Worm (Caenorhabditis elegans) whole organism, L2 larva: ENCODE results near the gene C14C10.2.

Experiments
- R02D3.7 ChIP-seq: fragments of 150-350 bp; optimal IDR thresholded peaks from 2 replicates; lab custom pipeline; 2014; ENCODE audit warnings: missing biosample characterization, missing genetic modification characterization
- ZK546.5 ChIP-seq: sonication (generic microtip); optimal IDR thresholded peaks from 2 replicates; lab custom pipeline; 2017; ENCODE audit warnings: missing biosample characterization, missing genetic modification characterization
- ama-1 ChIP-seq: fragments of 150-350 bp; optimal IDR thresholded peaks from 2 replicates; lab custom pipeline; 2018; ENCODE audit warnings: inconsistent platforms
- egl-27 ChIP-seq: sonication (generic microtip); optimal IDR thresholded peaks from 3 replicates; lab custom pipeline; 2017; ENCODE audit warnings: missing biosample characterization, missing genetic modification reagents, missing genetic modification characterization
- lin-13 ChIP-seq: fragments of 150-350 bp; optimal IDR thresholded peaks from 2 replicates; lab custom pipeline; 2014; ENCODE audit warnings: missing biosample characterization, missing genetic modification reagents, missing genetic modification characterization
- lin-39 ChIP-seq: fragments of 150-350 bp; optimal IDR thresholded peaks from 2 replicates; lab custom pipeline; 2014; ENCODE audit warnings: missing biosample characterization, missing genetic modification reagents, missing genetic modification characterization
- mdl-1 ChIP-seq, 2 experiments: fragments of 150-350 bp in 1 of 2; sonication (generic microtip) in 1 of 2; optimal IDR thresholded peaks; 2 replicates each; lab custom pipeline; 2017; ENCODE audit warnings: missing biosample characterization in 2 of 2, missing genetic modification characterization in 2 of 2
- nhr-12 ChIP-seq: fragments of 150-350 bp; optimal IDR thresholded peaks from 2 replicates; lab custom pipeline; 2014; ENCODE audit warnings: missing biosample characterization, missing genetic modification characterization
- nhr-129 ChIP-seq: fragments of 150-350 bp; optimal IDR thresholded peaks from 2 replicates; lab custom pipeline; 2014; ENCODE audit warnings: missing biosample characterization, missing genetic modification characterization
- snpc-4 ChIP-seq: fragments of 150-350 bp; optimal IDR thresholded peaks from 2 replicates; lab custom pipeline; 2014; ENCODE audit warnings: missing biosample characterization, missing genetic modification characterization
- unc-62 ChIP-seq: fragments of 150-350 bp; optimal IDR thresholded peaks from 2 replicates; lab custom pipeline; 2014; ENCODE audit warnings: missing biosample characterization, missing genetic modification reagents, missing genetic modification characterization
- ztf-11 ChIP-seq: sonication (generic microtip); optimal IDR thresholded peaks from 2 replicates; lab custom pipeline; 2017; ENCODE audit warnings: missing biosample characterization, missing genetic modification characterization

DNA sequence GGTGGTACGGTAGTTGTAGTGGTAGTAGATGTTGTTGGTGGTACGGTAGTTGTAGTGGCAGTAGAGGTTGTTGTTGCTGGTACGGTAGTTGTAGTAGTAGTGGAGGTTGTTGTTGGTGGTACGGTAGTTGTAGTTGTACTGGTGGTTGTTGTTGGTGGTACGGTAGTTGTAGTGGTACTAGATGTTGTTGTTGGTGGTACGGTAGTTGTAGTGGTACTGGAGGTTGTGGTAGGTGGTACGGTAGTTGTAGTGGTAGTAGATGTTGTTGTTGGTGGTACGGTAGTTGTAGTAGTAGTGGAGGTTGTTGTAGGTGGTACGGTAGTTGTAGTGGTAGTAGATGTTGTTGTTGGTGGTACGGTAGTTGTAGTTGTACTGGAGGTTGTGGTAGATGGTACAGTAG lies 40.8 kb upstream of the C14C10.2 start:
- TF ChIP-seq nhr-129 (tag; lab: Kevin White, UChicago) (no peak), mdl-1 (tag; optimal IDR thresholded peaks at IDR 0.05; lab: Kevin White, UChicago) (no peak), unc-62 (GFP tag; lab: Kevin White, UChicago) (no peak), ZK546.5 (tag; lab: Kevin White, UChicago) (no peak), lin-13 (GFP tag; lab: Kevin White, UChicago) (no peak), nhr-12 (no peak), ama-1 (lab: Kevin White, UChicago) (no peak), egl-27 (no peak), lin-39 (tag; lab: Kevin White, UChicago) (no peak), snpc-4 (tag; lab: Kevin White, UChicago) (no peak), R02D3.7 (tag; lab: Kevin White, UChicago) (no peak), ztf-11 (tag; lab: Kevin White, UChicago) (no peak)
